Worm (Caenorhabditis elegans) whole organism, early embryonic: Measurements from ENCODE around the gene srh-142.

Experiments
- F13C5.2 ChIP-seq: sonication (generic microtip); optimal IDR thresholded peaks from 2 replicates; lab custom pipeline; 2017; ENCODE audit warnings: mild to moderate bottlenecking, missing genetic modification characterization, inconsistent platforms, missing compliant biosample characterization
- ama-1 ChIP-seq: fragments of 150-350 bp; optimal IDR thresholded peaks from 2 replicates; lab custom pipeline; 2014
- flt-1 ChIP-seq: fragments of 200-800 bp; sonication (Bioruptor generic); IDR thresholded peaks from 2 replicates; pipeline ENCODE4 v1.3.6; 2022; ENCODE audit warnings: missing genetic modification characterization, missing compliant biosample characterization
- hmbx-1 ChIP-seq: sonication (generic microtip); optimal IDR thresholded peaks from 2 replicates; lab custom pipeline; 2016; ENCODE audit warnings: mild to moderate bottlenecking, missing genetic modification characterization, missing compliant biosample characterization

ce11 chrV:16458714-16459113, 2.1 kb downstream of the srh-142 start, which contains the start of gene str-15:
- TF ChIP-seq ama-1 (no peak), flt-1 (no peak), F13C5.2 (no peak), hmbx-1 (no peak)
